Worm (Caenorhabditis elegans): Measurements from ENCODE around the gene C33F10.14.

ce11 chrII:4775802-4776201, 21.4 kb upstream of the C33F10.14 start:
- TF ChIP-seq attf-6 (GFP tag; IDR thresholded peaks at IDR 0.05) (no peak), mcd-1 (GFP tag; IDR thresholded peaks at IDR 0.05) (no peak), B0019.2 (GFP tag; conservative IDR thresholded peaks at IDR 0.05) (no peak), let-526 (GFP tag; IDR thresholded peaks at IDR 0.05) (no peak), rec-8 (tag; optimal IDR thresholded peaks at IDR 0.05) (no peak), nhr-90 (tag; optimal IDR thresholded peaks at IDR 0.05) (no peak)

Data from whole organism, young adult.